Fruit fly (Drosophila melanogaster) whole organism, embryonic: ENCODE measurements around the gene VhaAC39-1.

Experiments
- CG11560 ChIP-seq: fragments of 200-800 bp; sonication (Bioruptor generic); IDR thresholded peaks from 3 replicates; pipeline ENCODE4 v1.3.6; 2022; ENCODE audit warnings: missing biosample characterization, missing genetic modification characterization
- CG12391 ChIP-seq: fragments of 200-800 bp; sonication (Bioruptor generic); optimal IDR thresholded peaks from 3 replicates; lab custom pipeline; 2018; ENCODE audit warnings: missing biosample characterization, mild to moderate bottlenecking, missing genetic modification characterization, moderate library complexity
- CG12744 ChIP-seq: fragments of 200-800 bp; sonication (Bioruptor generic); optimal IDR thresholded peaks from 2 replicates; lab custom pipeline; 2016; ENCODE audit warnings: missing biosample characterization, missing genetic modification characterization
- CG13123 ChIP-seq: fragments of 200-800 bp; sonication (Bioruptor generic); optimal IDR thresholded peaks from 2 replicates; lab custom pipeline; 2016; ENCODE audit warnings: missing biosample characterization, missing genetic modification characterization
- CG34376 ChIP-seq: fragments of 200-800 bp; sonication (Bioruptor generic); optimal IDR thresholded peaks from 2 replicates; lab custom pipeline; 2018; ENCODE audit warnings: missing biosample characterization, mild to moderate bottlenecking, missing genetic modification characterization
- CG6791 ChIP-seq: fragments of 200-800 bp; sonication (Bioruptor generic); IDR thresholded peaks from 3 replicates; pipeline ENCODE4 v1.3.6; 2022; ENCODE audit warnings: missing biosample characterization, missing genetic modification characterization; ENCODE audit not compliant: partially characterized antibody
- CG9876 ChIP-seq: fragments of 200-800 bp; sonication (Bioruptor generic); optimal IDR thresholded peaks from 2 replicates; lab custom pipeline; 2016; ENCODE audit warnings: missing biosample characterization, missing genetic modification characterization
- CTCF ChIP-seq: fragments of 200-800 bp; sonication (Bioruptor generic); optimal IDR thresholded peaks from 2 replicates; lab custom pipeline; 2017; ENCODE audit warnings: missing biosample characterization, mild to moderate bottlenecking, missing genetic modification characterization, moderate library complexity
- Doc2 ChIP-seq: fragments of 200-800 bp; sonication (Bioruptor generic); IDR thresholded peaks from 2 replicates; pipeline ENCODE4 v1.3.6; 2022; ENCODE audit warnings: missing biosample characterization, missing genetic modification characterization
- Usf ChIP-seq: fragments of 200-800 bp; sonication (Bioruptor generic); optimal IDR thresholded peaks from 2 replicates; lab custom pipeline; 2017; ENCODE audit warnings: missing genotype, missing biosample characterization, missing genetic modification characterization
- Xbp1 ChIP-seq: fragments of 200-800 bp; sonication (Bioruptor generic); optimal IDR thresholded peaks from 3 replicates; lab custom pipeline; 2016; ENCODE audit warnings: missing biosample characterization, mild to moderate bottlenecking, missing genetic modification characterization
- fd102C ChIP-seq: fragments of 200-800 bp; sonication (Bioruptor generic); optimal IDR thresholded peaks from 2 replicates; lab custom pipeline; 2018; ENCODE audit warnings: missing biosample characterization, mild to moderate bottlenecking, missing genetic modification characterization, moderate library complexity
- trem ChIP-seq: fragments of 200-800 bp; optimal IDR thresholded peaks from 3 replicates; lab custom pipeline; 2019; ENCODE audit warnings: missing biosample characterization, mild to moderate bottlenecking, missing genetic modification characterization, moderate library complexity

DNA sequence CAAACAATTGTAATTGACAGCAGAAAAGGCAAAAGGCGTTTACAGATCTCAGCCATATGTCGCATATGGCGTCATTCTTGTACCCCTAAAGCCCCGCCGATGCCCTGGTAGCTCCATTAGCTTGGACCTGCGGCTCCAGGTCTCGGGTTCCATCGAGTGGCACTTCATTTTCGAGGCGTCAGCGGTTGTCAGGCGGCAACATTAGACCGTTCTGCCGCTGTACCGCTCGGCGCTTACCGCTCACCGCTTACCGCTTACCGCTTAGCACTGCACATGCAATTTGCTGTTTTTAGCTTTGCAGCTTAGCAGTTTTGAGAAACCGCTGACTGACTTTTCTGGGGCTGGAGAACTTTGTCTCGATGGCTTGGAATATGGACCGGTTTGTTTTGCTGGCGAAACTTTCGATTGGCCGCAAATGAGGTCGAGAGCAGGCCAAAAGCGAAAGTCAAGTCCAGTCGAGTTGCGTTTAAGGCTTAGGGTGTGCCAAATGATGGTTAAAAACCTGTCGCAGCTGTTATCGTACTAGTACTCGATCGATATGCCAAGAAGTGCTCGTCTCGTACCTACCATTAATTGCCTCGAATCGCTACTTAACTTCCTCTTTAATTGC lies 31.0 kb upstream of the VhaAC39-1 start:
- TF ChIP-seq CG11560 (tag; lab: Robert Waterston, UW), result no peak
- no peak for TF ChIP-seq fd102C
- no peak for TF ChIP-seq CG12744 (GFP tag; lab: Kevin White, UChicago)
- no peak for TF ChIP-seq Usf
- no peak for TF ChIP-seq Xbp1 (GFP tag; lab: Kevin White, UChicago)
- no peak for TF ChIP-seq CG12391
- TF ChIP-seq trem (tag; lab: Kevin White, UChicago), result no peak
- no peak for TF ChIP-seq CG34376 (GFP tag; lab: Kevin White, UChicago)
- TF ChIP-seq CG9876 (GFP tag; lab: Kevin White, UChicago), result no peak
- no peak for TF ChIP-seq CG13123
- no peak for TF ChIP-seq CG6791 (GFP tag; lab: Robert Waterston, UW)
- TF ChIP-seq Doc2, result no peak
- no peak for TF ChIP-seq CTCF (GFP tag; lab: Kevin White, UChicago)
